Worm (Caenorhabditis elegans) whole organism, L1 larva: ENCODE data around the gene fbxb-106.

ENCODE experiments used
- ama-1 ChIP-seq: fragments of 150-350 bp; optimal IDR thresholded peaks from 2 replicates; lab custom pipeline; 2014
- skn-1 ChIP-seq: fragments of 150-350 bp; optimal IDR thresholded peaks from 2 replicates; lab custom pipeline; 2014; ENCODE audit warnings: missing biosample characterization, missing genetic modification characterization

ce11 chrII:2791693-2792092 lies 29.5 kb downstream of the fbxb-106 start:
- TF ChIP-seq skn-1 (tag; lab: Kevin White, UChicago) = no peak
- no peak for TF ChIP-seq ama-1 (lab: Kevin White, UChicago)
